Worm (Caenorhabditis elegans) whole organism, young adult: ENCODE results near the gene lido-14.

Experiments
- ama-1 ChIP-seq, 3 experiments: fragments of 150-350 bp in 1 of 3; sonication (generic microtip) in 2 of 3; optimal IDR thresholded peaks; 2 replicates each; lab custom pipeline; 2014 to 2018; ENCODE audit warnings: missing biosample characterization in 2 of 3, missing genetic modification characterization in 2 of 3, missing genetic modification reagents in 2 of 3
- ets-4 ChIP-seq: fragments of 200-800 bp; sonication (Bioruptor generic); optimal IDR thresholded peaks from 2 replicates; lab custom pipeline; 2018; ENCODE audit warnings: mild to moderate bottlenecking, missing genetic modification characterization, missing compliant biosample characterization
- snpc-3.4 ChIP-seq: sonication (generic microtip); optimal IDR thresholded peaks from 2 replicates; lab custom pipeline; 2017; ENCODE audit warnings: missing genetic modification characterization, mild to moderate bottlenecking, missing compliant biosample characterization, antibody characterized with exemption, moderate library complexity, missing genotype, missing genetic modification reagents

DNA sequence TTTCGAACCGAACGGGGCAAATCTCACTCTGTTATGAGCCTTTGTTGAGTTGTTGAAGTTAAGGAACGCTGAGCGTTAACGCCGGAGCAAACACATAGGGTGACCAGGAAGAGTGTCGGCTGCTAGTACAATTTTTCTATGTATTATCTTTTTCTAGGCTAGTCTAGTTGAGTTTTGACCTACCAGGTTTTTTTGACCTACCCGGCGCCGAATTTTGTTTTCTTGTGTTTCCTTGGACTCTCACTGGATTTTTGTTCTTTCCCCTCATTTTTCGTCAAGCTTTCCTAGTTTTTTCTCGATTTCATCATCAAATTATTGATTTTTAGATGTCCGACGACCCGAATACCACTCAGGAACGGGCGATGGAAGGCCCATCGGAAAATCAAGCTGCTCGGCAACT, 22.6 kb downstream of the lido-14 start, which contains the start of gene T06D4.1:
- TF ChIP-seq ets-4 (GFP tag; lab: Kevin White, UChicago) = no peak
- no peak for TF ChIP-seq ama-1 (optimal IDR thresholded peaks at IDR 0.05; lab: Kevin White, UChicago)
- no peak for TF ChIP-seq ama-1 (GFP tag; optimal IDR thresholded peaks at IDR 0.05; lab: Kevin White, UChicago)
- no peak for TF ChIP-seq snpc-3.4 (tag; lab: Kevin White, UChicago)
